Fruit fly (Drosophila melanogaster) whole organism, embryonic: ENCODE results near the gene Gr22c.

ENCODE experiments used
- Antp ChIP-seq: fragments of 200-800 bp; sonication (Bioruptor generic); optimal IDR thresholded peaks from 3 replicates; lab custom pipeline; 2016; ENCODE audit warnings: missing biosample characterization, missing genetic modification characterization
- CG10462 ChIP-seq: fragments of 200-800 bp; sonication (Bioruptor generic); optimal IDR thresholded peaks from 2 replicates; lab custom pipeline; 2016; ENCODE audit warnings: missing biosample characterization, missing genetic modification characterization
- CG10565 ChIP-seq: fragments of 200-800 bp; sonication (Bioruptor generic); optimal IDR thresholded peaks from 3 replicates; lab custom pipeline; 2016; ENCODE audit warnings: missing biosample characterization, mild to moderate bottlenecking, missing genetic modification characterization
- CG12236 ChIP-seq: fragments of 200-800 bp; sonication (Bioruptor generic); optimal IDR thresholded peaks from 2 replicates; lab custom pipeline; 2016; ENCODE audit warnings: missing biosample characterization, missing genetic modification characterization
- CG12659 ChIP-seq: fragments of 200-800 bp; sonication (Bioruptor generic); optimal IDR thresholded peaks from 3 replicates; lab custom pipeline; 2017; ENCODE audit warnings: mild to moderate bottlenecking, missing biosample characterization, missing genetic modification reagents, missing genetic modification characterization
- CG14014 ChIP-seq: fragments of 200-800 bp; sonication (Bioruptor generic); IDR thresholded peaks from 2 replicates; pipeline ENCODE4 v1.3.6; 2022; ENCODE audit warnings: missing biosample characterization, missing genetic modification characterization
- CG15073 ChIP-seq: fragments of 200-800 bp; sonication (Bioruptor generic); optimal IDR thresholded peaks from 2 replicates; lab custom pipeline; 2016; ENCODE audit warnings: missing biosample characterization, missing genetic modification characterization
- CG15514 ChIP-seq: fragments of 200-800 bp; sonication (Bioruptor generic); optimal IDR thresholded peaks from 3 replicates; lab custom pipeline; 2017; ENCODE audit warnings: missing biosample characterization, missing genetic modification characterization, mild to moderate bottlenecking, moderate library complexity, missing genetic modification reagents
- CG31365 ChIP-seq: fragments of 200-800 bp; sonication (Bioruptor generic); optimal IDR thresholded peaks from 2 replicates; lab custom pipeline; 2018; ENCODE audit warnings: missing biosample characterization, mild to moderate bottlenecking, missing genetic modification characterization
- CG32532 ChIP-seq: fragments of 200-800 bp; sonication (Bioruptor generic); IDR thresholded peaks from 2 replicates; pipeline ENCODE4 v1.3.6; 2022; ENCODE audit warnings: missing biosample characterization, missing genetic modification characterization
- CG34224 ChIP-seq: fragments of 200-800 bp; sonication (Bioruptor generic); IDR thresholded peaks from 3 replicates; pipeline ENCODE4 v1.3.6; 2022; ENCODE audit warnings: missing biosample characterization, missing genetic modification characterization; ENCODE audit not compliant: partially characterized antibody
- CG5953 ChIP-seq: fragments of 200-800 bp; sonication (Bioruptor generic); IDR thresholded peaks from 2 replicates; pipeline ENCODE4 v1.3.6; 2022; ENCODE audit warnings: missing biosample characterization, missing genetic modification characterization
- CG7963 ChIP-seq: fragments of 200-800 bp; sonication (Bioruptor generic); IDR thresholded peaks from 3 replicates; pipeline ENCODE4 v1.3.6; 2022; ENCODE audit warnings: missing biosample characterization, missing genetic modification characterization; ENCODE audit not compliant: partially characterized antibody
- CG8281 ChIP-seq: fragments of 200-800 bp; sonication (Bioruptor generic); optimal IDR thresholded peaks from 2 replicates; lab custom pipeline; 2018; ENCODE audit warnings: missing biosample characterization, mild to moderate bottlenecking, missing genetic modification characterization, moderate library complexity
- CHES-1-like ChIP-seq: fragments of 200-800 bp; sonication (Bioruptor generic); optimal IDR thresholded peaks from 2 replicates; lab custom pipeline; 2016; ENCODE audit warnings: missing biosample characterization, missing genetic modification characterization
- Dad ChIP-seq: fragments of 200-800 bp; sonication (Bioruptor generic); optimal IDR thresholded peaks from 3 replicates; lab custom pipeline; 2016; ENCODE audit warnings: missing biosample characterization, missing genetic modification characterization
- Dek ChIP-seq: fragments of 200-800 bp; sonication (Bioruptor generic); optimal IDR thresholded peaks from 3 replicates; lab custom pipeline; 2019; ENCODE audit warnings: missing biosample characterization, mild to moderate bottlenecking, missing genetic modification characterization, moderate library complexity
- GATAe ChIP-seq: fragments of 200-800 bp; sonication (Bioruptor generic); conservative IDR thresholded peaks from 2 replicates; pipeline ENCODE4 v1.3.6; 2022; ENCODE audit warnings: missing biosample characterization, missing genetic modification characterization
- Gsc ChIP-seq: fragments of 200-800 bp; sonication (Bioruptor generic); IDR thresholded peaks from 2 replicates; pipeline ENCODE4 v1.3.6; 2022; ENCODE audit warnings: missing biosample characterization, missing genetic modification characterization
- HLHmδ ChIP-seq: fragments of 200-800 bp; sonication (Bioruptor generic); optimal IDR thresholded peaks from 2 replicates; lab custom pipeline; 2018; ENCODE audit warnings: missing biosample characterization, mild to moderate bottlenecking, missing genetic modification characterization, moderate library complexity
- HmgD ChIP-seq: fragments of 200-800 bp; sonication (Bioruptor generic); optimal IDR thresholded peaks from 3 replicates; lab custom pipeline; 2016; ENCODE audit warnings: missing biosample characterization, missing genetic modification characterization
- MTF-1 ChIP-seq: fragments of 200-800 bp; sonication (Bioruptor generic); optimal IDR thresholded peaks from 2 replicates; lab custom pipeline; 2018; ENCODE audit warnings: missing biosample characterization, mild to moderate bottlenecking, missing genetic modification characterization, borderline replicate concordance
- Nf-YB ChIP-seq: fragments of 200-800 bp; sonication (Bioruptor generic); optimal IDR thresholded peaks from 3 replicates; lab custom pipeline; 2019; ENCODE audit warnings: missing biosample characterization, mild to moderate bottlenecking, missing genetic modification characterization, moderate library complexity
- Sin3A ChIP-seq: fragments of >200 bp; optimal IDR thresholded peaks from 2 replicates; lab custom pipeline; 2018
- Spps ChIP-seq: fragments of 200-800 bp; sonication (Bioruptor generic); optimal IDR thresholded peaks from 2 replicates; lab custom pipeline; 2018; ENCODE audit warnings: missing biosample characterization, mild to moderate bottlenecking, missing genetic modification characterization
- Stat92E ChIP-seq, 3 experiments: fragments of >200 bp in 2 of 3; fragments of 200-800 bp in 1 of 3; sonication (Bioruptor generic) in 1 of 3; optimal IDR thresholded peaks; 2 replicates each; lab custom pipeline; 2017 to 2019; ENCODE audit warnings: missing biosample characterization in 3 of 3, missing genetic modification characterization in 3 of 3, mild to moderate bottlenecking in 1 of 3, moderate library complexity in 1 of 3
- amos ChIP-seq: fragments of 200-800 bp; sonication (Bioruptor generic); IDR thresholded peaks from 2 replicates; pipeline ENCODE4 v1.3.6; 2022; ENCODE audit warnings: missing biosample characterization, missing genetic modification characterization; ENCODE audit not compliant: partially characterized antibody
- cas ChIP-seq: fragments of 200-800 bp; sonication (Bioruptor generic); IDR thresholded peaks from 2 replicates; pipeline ENCODE4 v1.3.6; 2022; ENCODE audit warnings: missing biosample characterization, missing genetic modification characterization
- chinmo ChIP-seq: fragments of 200-800 bp; sonication (Bioruptor generic); IDR thresholded peaks from 4 replicates; pipeline ENCODE4 v1.3.6; 2022; ENCODE audit warnings: missing biosample characterization, missing genetic modification characterization; ENCODE audit not compliant: partially characterized antibody
- corto ChIP-seq: fragments of 200-800 bp; sonication (Bioruptor generic); optimal IDR thresholded peaks from 2 replicates; lab custom pipeline; 2016; ENCODE audit warnings: missing biosample characterization, mild to moderate bottlenecking, missing genetic modification characterization, moderate library complexity
- disco-r ChIP-seq: fragments of 200-800 bp; sonication (Bioruptor generic); optimal IDR thresholded peaks from 2 replicates; lab custom pipeline; 2016; ENCODE audit warnings: missing biosample characterization, missing genetic modification characterization
- gcm ChIP-seq: fragments of 200-800 bp; sonication (Bioruptor generic); optimal IDR thresholded peaks from 2 replicates; lab custom pipeline; 2019; ENCODE audit warnings: missing biosample characterization, mild to moderate bottlenecking, missing genetic modification characterization, moderate library complexity
- gem ChIP-seq: fragments of 200-800 bp; sonication (Bioruptor generic); optimal IDR thresholded peaks from 2 replicates; lab custom pipeline; 2019; ENCODE audit warnings: missing biosample characterization, mild to moderate bottlenecking, missing genetic modification characterization, moderate library complexity
- gsb-n ChIP-seq: fragments of 200-800 bp; sonication (Bioruptor generic); optimal IDR thresholded peaks from 3 replicates; lab custom pipeline; 2018; ENCODE audit warnings: missing biosample characterization, mild to moderate bottlenecking, missing genetic modification characterization
- h ChIP-seq: fragments of >200 bp; optimal IDR thresholded peaks from 2 replicates; lab custom pipeline; 2017
- ind ChIP-seq: fragments of 200-800 bp; sonication (Bioruptor generic); optimal IDR thresholded peaks from 3 replicates; lab custom pipeline; 2016; ENCODE audit warnings: missing biosample characterization, missing genetic modification characterization
- inv ChIP-seq: fragments of 200-800 bp; sonication (Bioruptor generic); IDR thresholded peaks from 2 replicates; pipeline ENCODE4 v1.3.6; 2022; ENCODE audit warnings: missing biosample characterization, missing genetic modification characterization; ENCODE audit not compliant: partially characterized antibody
- jigr1 ChIP-seq: fragments of 200-800 bp; sonication (Bioruptor generic); IDR thresholded peaks from 3 replicates; pipeline ENCODE4 v1.3.6; 2022; ENCODE audit warnings: missing biosample characterization, missing genetic modification characterization
- prd ChIP-seq, 3 experiments: fragments of >200 bp in 2 of 3; fragments of 200-800 bp in 1 of 3; sonication (Bioruptor generic) in 1 of 3; optimal IDR thresholded peaks in 2 of 3; IDR thresholded peaks in 1 of 3; 2 replicates in 2 of 3; 3 replicates in 1 of 3; pipeline versions ENCODE4 v1.3.6 to Lab custom; 2017 to 2022; ENCODE audit warnings: missing biosample characterization in 1 of 3, missing genetic modification characterization in 1 of 3
- rib ChIP-seq: fragments of 200-800 bp; sonication (Bioruptor generic); IDR thresholded peaks from 2 replicates; pipeline ENCODE4 v1.3.6; 2022; ENCODE audit warnings: missing biosample characterization, missing genetic modification characterization
- schlank ChIP-seq: fragments of 200-800 bp; sonication (Bioruptor generic); optimal IDR thresholded peaks from 2 replicates; lab custom pipeline; 2018; ENCODE audit warnings: missing biosample characterization, mild to moderate bottlenecking, missing genetic modification characterization
- sens ChIP-seq: fragments of 200-800 bp; sonication (Bioruptor generic); peaks from one replicate; lab custom pipeline; 2016; ENCODE audit warnings: missing biosample characterization, missing genetic modification characterization
- shn ChIP-seq: fragments of 200-800 bp; sonication (Bioruptor generic); optimal IDR thresholded peaks from 3 replicates; lab custom pipeline; 2016; ENCODE audit warnings: missing biosample characterization, missing genetic modification characterization
- sqz ChIP-seq: fragments of 200-800 bp; sonication (Bioruptor generic); optimal IDR thresholded peaks from 3 replicates; lab custom pipeline; 2018; ENCODE audit warnings: missing biosample characterization, mild to moderate bottlenecking, missing genetic modification characterization
- stwl ChIP-seq: fragments of 200-800 bp; sonication (Bioruptor generic); optimal IDR thresholded peaks from 3 replicates; lab custom pipeline; 2018; ENCODE audit warnings: missing biosample characterization, mild to moderate bottlenecking, missing genetic modification characterization, moderate library complexity
- tgo ChIP-seq: fragments of 200-800 bp; sonication (Bioruptor generic); IDR thresholded peaks from 3 replicates; pipeline ENCODE4 v1.3.6; 2022; ENCODE audit warnings: missing biosample characterization, missing genetic modification characterization
- trem ChIP-seq: fragments of 200-800 bp; optimal IDR thresholded peaks from 3 replicates; lab custom pipeline; 2019; ENCODE audit warnings: missing biosample characterization, mild to moderate bottlenecking, missing genetic modification characterization, moderate library complexity
- zen ChIP-seq: fragments of 200-800 bp; sonication (Bioruptor generic); optimal IDR thresholded peaks from 3 replicates; lab custom pipeline; 2018; ENCODE audit warnings: missing biosample characterization, mild to moderate bottlenecking, missing genetic modification characterization, moderate library complexity

The Gr22c gene

DNA sequence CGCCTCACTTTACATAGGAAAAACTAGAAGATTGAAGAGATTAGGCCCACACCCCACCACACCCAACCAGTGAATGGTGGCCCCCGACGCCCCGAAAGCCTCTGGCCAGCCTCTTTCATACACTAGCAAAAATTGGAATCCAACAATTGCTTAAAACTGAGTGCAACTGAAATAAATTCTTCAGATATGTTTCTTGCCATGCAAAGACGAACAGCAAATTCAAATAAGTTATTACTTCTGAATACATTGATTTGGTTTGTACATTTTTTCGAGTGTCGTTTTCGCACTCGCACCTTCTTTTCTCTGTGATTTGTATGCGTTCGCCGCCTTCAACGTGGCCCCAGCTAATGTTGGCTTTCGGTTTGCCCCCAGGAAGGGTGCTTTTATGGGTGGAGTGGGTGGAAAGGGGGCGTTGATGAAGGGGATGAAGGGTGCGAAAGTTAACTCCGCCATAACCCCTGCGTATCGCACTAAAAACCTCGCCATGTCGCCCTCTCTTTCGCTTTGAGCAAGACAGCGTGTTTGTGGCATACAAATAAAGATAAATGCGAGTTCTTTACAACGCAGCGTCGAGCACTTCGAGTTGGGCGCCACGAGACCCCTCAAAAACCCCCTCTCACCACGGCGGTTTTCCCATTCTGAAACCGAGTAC is 46.2 kb upstream of the Gr22c start (continued):
- TF ChIP-seq sqz (GFP tag; lab: Kevin White, UChicago) (no peak), CG15514 (GFP tag; lab: Kevin White, UChicago) (peak; percentile 39), CG14014 (0 out of 2 replicates have a peak, but pooled peaks have one; percentile 24), rib (GFP tag; lab: Robert Waterston, UW) (no peak), prd (optimal IDR thresholded peaks at IDR 0.05; lab: Kevin White, UChicago) (no peak), prd (GFP tag; IDR thresholded peaks at IDR 0.05; lab: Robert Waterston, UW) (peak; percentile 52; the same call in 1 of the 3 replicates), CG8281 (tag; lab: Kevin White, UChicago) (no peak), CG15073 (no peak), stwl (no peak), Dad (GFP tag; lab: Kevin White, UChicago) (no peak), disco-r (GFP tag; lab: Kevin White, UChicago) (no peak), CG32532 (peak; percentile 52; the same call in 1 of the 2 replicates), CG12236 (GFP tag; lab: Kevin White, UChicago) (no peak), CG12659 (GFP tag; lab: Kevin White, UChicago) (peak; percentile 29), gsb-n (no peak), CG31365 (no peak), CG5953 (GFP tag; lab: Robert Waterston, UW) (no peak), ind (GFP tag; lab: Kevin White, UChicago) (peak; percentile 34), cas (GFP tag; lab: Robert Waterston, UW) (no peak), zen (tag; lab: Kevin White, UChicago) (no peak), tgo (no peak; the same call in 2 of the 3 replicates), chinmo (0 out of 4 replicates have a peak, but pooled peaks have one; percentile 19), h (lab: Kevin White, UChicago) (no peak), shn (GFP tag; lab: Kevin White, UChicago) (peak; percentile 14), Gsc (GFP tag; lab: Robert Waterston, UW) (no peak), Sin3A (no peak), amos (GFP tag; lab: Robert Waterston, UW) (no peak), HLHmδ (no peak), corto (GFP tag; lab: Kevin White, UChicago) (no peak), MTF-1 (GFP tag; lab: Kevin White, UChicago) (no peak), inv (no peak), CHES-1-like (GFP tag; lab: Kevin White, UChicago) (no peak), trem (tag; lab: Kevin White, UChicago) (no peak), Spps (tag; lab: Kevin White, UChicago) (no peak), Nf-YB (GFP tag; lab: Kevin White, UChicago) (no peak), Antp (peak; percentile 54), Dek (tag; lab: Kevin White, UChicago) (peak; percentile 45), HmgD (GFP tag; lab: Kevin White, UChicago) (no peak), CG7963 (GFP tag; lab: Robert Waterston, UW) (no peak), jigr1 (GFP tag; lab: Robert Waterston, UW) (no peak), gcm (GFP tag; lab: Kevin White, UChicago) (no peak), CG10565 (no peak), gem (tag; lab: Kevin White, UChicago) (peak; percentile 55), CG34224 (GFP tag; lab: Robert Waterston, UW) (no peak), schlank (tag; lab: Kevin White, UChicago) (peak; percentile 24), Stat92E (GFP tag; optimal IDR thresholded peaks at IDR 0.05; lab: Kevin White, UChicago) (no peak), GATAe (GFP tag; lab: Robert Waterston, UW) (no peak), CG10462 (GFP tag; lab: Kevin White, UChicago) (no peak), sens (GFP tag; lab: Kevin White, UChicago) (no peak)
